Fruit fly (Drosophila melanogaster): ENCODE measurements around the gene CG12546.

The CG12546 gene

dm6 chr3L:22729466-22729865 is 35.9 kb upstream of the CG12546 start, which contains the start of gene CG32454:
Gene CG32454, plus strand, starts transcription at chr3L:22729766.
- TF ChIP-seq br (GFP tag; optimal IDR thresholded peaks at IDR 0.05) (no peak), Dfd (GFP tag; optimal IDR thresholded peaks at IDR 0.05) (no peak), Myc (optimal IDR thresholded peaks at IDR 0.05) (no peak), woc (GFP tag; optimal IDR thresholded peaks at IDR 0.05) (no peak), Jra (GFP tag; optimal IDR thresholded peaks at IDR 0.05) (no peak)

dm6 chr3L:22727739-22728335 is 34.2 kb upstream of the CG12546 start, which contains the start of the genes CG14450 and CG11367:
Gene CG14450, minus strand, starts transcription at chr3L:22727789.
Gene CG11367, plus strand, starts transcription at chr3L:22728111.
- TF ChIP-seq Vsx2 (GFP tag; optimal IDR thresholded peaks at IDR 0.05; ENCODE audit: partially characterized antibody) = peak; percentile 79
- TF ChIP-seq rgr (GFP tag; optimal IDR thresholded peaks at IDR 0.05) = no peak
- no peak for TF ChIP-seq fru (GFP tag; optimal IDR thresholded peaks at IDR 0.05)
- TF ChIP-seq Dif (GFP tag; optimal IDR thresholded peaks at IDR 0.05; ENCODE audit: partially characterized antibody) = peak; percentile 74
- peak; percentile 95 for TF ChIP-seq Myc (optimal IDR thresholded peaks at IDR 0.05)
- TF ChIP-seq Hr83 (GFP tag; optimal IDR thresholded peaks at IDR 0.05; ENCODE audit: poor library complexity, severe bottlenecking) = peak; percentile 33
- no peak for TF ChIP-seq CrebA (GFP tag; optimal IDR thresholded peaks at IDR 0.05; ENCODE audit: borderline replicate concordance)
- peak; percentile 2 to 55 for TF ChIP-seq dl (GFP tag; optimal IDR thresholded peaks at IDR 0.05; ENCODE audit: insufficient read depth in 1 of 2, partially characterized antibody in 2 of 2)
- no peak for TF ChIP-seq Sp1 (GFP tag; optimal IDR thresholded peaks at IDR 0.05)
- TF ChIP-seq Rel (GFP tag; optimal IDR thresholded peaks at IDR 0.05) = no peak
- TF ChIP-seq Rel (tag; optimal IDR thresholded peaks at IDR 0.05) = peak; percentile 33
- TF ChIP-seq h (GFP tag; optimal IDR thresholded peaks at IDR 0.05) = peak; percentile 52
- peak; percentile 30 for TF ChIP-seq HLH106 (tag; optimal IDR thresholded peaks at IDR 0.05)
- peak; percentile 35 for TF ChIP-seq sage (GFP tag; optimal IDR thresholded peaks at IDR 0.05)
- no peak for TF ChIP-seq ey (GFP tag; optimal IDR thresholded peaks at IDR 0.05)
- peak; percentile 10 for TF ChIP-seq CG9705 (GFP tag; optimal IDR thresholded peaks at IDR 0.05)
- peak; percentile 64 for TF ChIP-seq woc (GFP tag; optimal IDR thresholded peaks at IDR 0.05)
- TF ChIP-seq Hr78 (GFP tag; optimal IDR thresholded peaks at IDR 0.05) = no peak

- no peak for TF ChIP-seq CG32264 (GFP tag; optimal IDR thresholded peaks at IDR 0.05)
- TF ChIP-seq jim (GFP tag; optimal IDR thresholded peaks at IDR 0.05) = no peak
- no peak for TF ChIP-seq h (GFP tag; optimal IDR thresholded peaks at IDR 0.05)
- no peak for TF ChIP-seq usp (GFP tag; optimal IDR thresholded peaks at IDR 0.05)
- no peak for TF ChIP-seq foxo (GFP tag; optimal IDR thresholded peaks at IDR 0.05)
- no peak for TF ChIP-seq Mio (GFP tag; optimal IDR thresholded peaks at IDR 0.05)
- no peak for TF ChIP-seq fru (GFP tag; optimal IDR thresholded peaks at IDR 0.05)
- no peak for TF ChIP-seq dl (GFP tag; optimal IDR thresholded peaks at IDR 0.05; ENCODE audit: insufficient read depth in 1 of 2, partially characterized antibody in 2 of 2)
- no peak for TF ChIP-seq brk (GFP tag; optimal IDR thresholded peaks at IDR 0.05)
- TF ChIP-seq Dif (GFP tag; optimal IDR thresholded peaks at IDR 0.05; ENCODE audit: partially characterized antibody) = no peak
- TF ChIP-seq Hnf4 (GFP tag; optimal IDR thresholded peaks at IDR 0.05) = no peak
- no peak for TF ChIP-seq ey (GFP tag; optimal IDR thresholded peaks at IDR 0.05)
- TF ChIP-seq N (GFP tag; optimal IDR thresholded peaks at IDR 0.05) = no peak
- TF ChIP-seq GATAd (GFP tag; optimal IDR thresholded peaks at IDR 0.05) = no peak
- TF ChIP-seq dsf (GFP tag; optimal IDR thresholded peaks at IDR 0.05; ENCODE audit: borderline replicate concordance) = no peak
- no peak for TF ChIP-seq psq (GFP tag; optimal IDR thresholded peaks at IDR 0.05)
- TF ChIP-seq sv (GFP tag; optimal IDR thresholded peaks at IDR 0.05) = no peak
- TF ChIP-seq OdsH (GFP tag; optimal IDR thresholded peaks at IDR 0.05) = no peak
- TF ChIP-seq br (GFP tag; optimal IDR thresholded peaks at IDR 0.05) = no peak
Measured at dm6 chr3L:22724046-22724771, 30.6 kb upstream of the CG12546 start.

Data from whole organism, wandering third instar larva.